Fruit fly (Drosophila melanogaster): Measurements from ENCODE around the gene VAChT.

Gene VAChT

dm6 chr3R:18745961-18746468, 40.7 kb downstream of the VAChT start, which contains the start of the genes PGS1 and gwl:
Gene PGS1 (minus strand): TSS chr3R:18746041.
Gene gwl (plus strand): TSS chr3R:18746370.
- TF ChIP-seq Gsc (GFP tag; IDR thresholded peaks at IDR 0.05) = peak; percentile 12; the same call in 1 of the 2 replicates
- 0 out of 2 replicates have a peak, but pooled peaks have one; percentile 11 for TF ChIP-seq CG2129 (GFP tag; IDR thresholded peaks at IDR 0.05; ENCODE audit: partially characterized antibody)
- peak; percentile 93 for TF ChIP-seq sens (GFP tag)
- no peak for TF ChIP-seq CG15011 (GFP tag; optimal IDR thresholded peaks at IDR 0.05)
- peak; percentile 68 for TF ChIP-seq stwl (tag; optimal IDR thresholded peaks at IDR 0.05)
- peak; percentile 46 for TF ChIP-seq Ets97D (GFP tag; optimal IDR thresholded peaks at IDR 0.05)
- no peak for TF ChIP-seq zf30C (GFP tag; optimal IDR thresholded peaks at IDR 0.05)
- peak; percentile 72 for TF ChIP-seq CG16813 (GFP tag; IDR thresholded peaks at IDR 0.05; ENCODE audit: partially characterized antibody)
- peak; percentile 72 for TF ChIP-seq Hsf (GFP tag; optimal IDR thresholded peaks at IDR 0.05)
- TF ChIP-seq CG11247 (GFP tag; IDR thresholded peaks at IDR 0.05) = peak; percentile 74
- TF ChIP-seq CG13424 (tag; optimal IDR thresholded peaks at IDR 0.05) = peak; percentile 81
- peak; percentile 71 for TF ChIP-seq CG10209 (GFP tag; optimal IDR thresholded peaks at IDR 0.05)
- peak; percentile 78 for TF ChIP-seq CG4424 (GFP tag; optimal IDR thresholded peaks at IDR 0.05)
- TF ChIP-seq CG32532 (GFP tag; IDR thresholded peaks at IDR 0.05) = peak; percentile 87
- peak; percentile 81 for TF ChIP-seq CG7839 (tag; optimal IDR thresholded peaks at IDR 0.05)
- peak; percentile 76 for TF ChIP-seq CG33557 (GFP tag; optimal IDR thresholded peaks at IDR 0.05)
- TF ChIP-seq Mrtf (GFP tag; IDR thresholded peaks at IDR 0.05) = peak; percentile 52; the same call in 1 of the 3 replicates
- no peak for TF ChIP-seq sr (GFP tag; IDR thresholded peaks at IDR 0.05)
- peak; percentile 33; the same call in 1 of the 3 replicates for TF ChIP-seq otp (GFP tag; IDR thresholded peaks at IDR 0.05)
- TF ChIP-seq CG2712 (tag; optimal IDR thresholded peaks at IDR 0.05) = peak; percentile 74
- TF ChIP-seq lov (optimal IDR thresholded peaks at IDR 0.05) = no peak
- no peak for TF ChIP-seq lov (GFP tag; IDR thresholded peaks at IDR 0.05)
- TF ChIP-seq CG18764 (GFP tag; optimal IDR thresholded peaks at IDR 0.05) = peak; percentile 65
- peak; percentile 69 for TF ChIP-seq CG9437 (GFP tag; optimal IDR thresholded peaks at IDR 0.05)
- TF ChIP-seq CG15269 (tag; optimal IDR thresholded peaks at IDR 0.05) = peak; percentile 75
- TF ChIP-seq B-H2 (GFP tag; optimal IDR thresholded peaks at IDR 0.05) = peak; percentile 68
- peak in 1 of 2 experiments; percentile 6 for TF ChIP-seq Hr51 (GFP tag; optimal IDR thresholded peaks at IDR 0.05)
- peak; percentile 34 for TF ChIP-seq CG7786 (GFP tag; optimal IDR thresholded peaks at IDR 0.05)
- TF ChIP-seq CG12104 (GFP tag; optimal IDR thresholded peaks at IDR 0.05) = peak; percentile 73
- TF ChIP-seq CG3847 (GFP tag; IDR thresholded peaks at IDR 0.05) = peak; percentile 88
- TF ChIP-seq Aef1 (GFP tag; IDR thresholded peaks at IDR 0.05) = peak; percentile 76
- TF ChIP-seq cwo (GFP tag; optimal IDR thresholded peaks at IDR 0.05) = peak; percentile 35
- no peak for TF ChIP-seq jing (GFP tag; optimal IDR thresholded peaks at IDR 0.05)
- TF ChIP-seq twi (tag; optimal IDR thresholded peaks at IDR 0.05) = peak; percentile 40
- peak; percentile 62 for TF ChIP-seq croc (GFP tag; conservative IDR thresholded peaks at IDR 0.05)
- peak; percentile 84 for TF ChIP-seq CG2120 (GFP tag; optimal IDR thresholded peaks at IDR 0.05)
- peak; percentile 25 for TF ChIP-seq CG9609 (GFP tag; optimal IDR thresholded peaks at IDR 0.05)
- peak; percentile 24 for TF ChIP-seq Lhr (GFP tag; optimal IDR thresholded peaks at IDR 0.05)
- peak; percentile 5 for TF ChIP-seq Dad (GFP tag; optimal IDR thresholded peaks at IDR 0.05)
- peak; percentile 87 for TF ChIP-seq ttk (GFP tag; IDR thresholded peaks at IDR 0.05)
- TF ChIP-seq grau (tag; optimal IDR thresholded peaks at IDR 0.05) = peak; percentile 68
- TF ChIP-seq pzg (GFP tag; optimal IDR thresholded peaks at IDR 0.05) = peak; percentile 32
- TF ChIP-seq CG10543 (GFP tag; optimal IDR thresholded peaks at IDR 0.05) = peak; percentile 54
- no peak for TF ChIP-seq prd (optimal IDR thresholded peaks at IDR 0.05)
- TF ChIP-seq prd (GFP tag; IDR thresholded peaks at IDR 0.05) = peak; percentile 87
- peak; percentile 86 for TF ChIP-seq phol (tag; optimal IDR thresholded peaks at IDR 0.05)
- TF ChIP-seq toy (GFP tag; IDR thresholded peaks at IDR 0.05) = peak; percentile 49; the same call in 1 of the 2 replicates
- TF ChIP-seq nmo (GFP tag; optimal IDR thresholded peaks at IDR 0.05) = peak; percentile 88
- peak; percentile 67 for TF ChIP-seq hbn (GFP tag; IDR thresholded peaks at IDR 0.05; ENCODE audit: partially characterized antibody)
- no peak for TF ChIP-seq CG2202 (tag; optimal IDR thresholded peaks at IDR 0.05)

Measured in whole organism, embryonic.